Worm (Caenorhabditis elegans): Measurements from ENCODE around the gene srx-39.

- TF ChIP-seq him-1 (tag; optimal IDR thresholded peaks at IDR 0.05) = no peak
- no peak for TF ChIP-seq dao-5 (tag; optimal IDR thresholded peaks at IDR 0.05)
These were observed 34.9 kb upstream of the srx-39 start, which contains the start of gene C03A7.13 for ce11 chrV:5192501-5192900.
